Fruit fly (Drosophila melanogaster) S2 (cell line): ENCODE data around the gene CG18273.

Source experiments
- CG8478 ChIP-seq: fragments of >200 bp; optimal IDR thresholded peaks from 2 replicates; lab custom pipeline; 2018
- CTCF ChIP-seq, 2 experiments: fragments of >200 bp; optimal IDR thresholded peaks; 2 replicates each; lab custom pipeline; 2018

DNA sequence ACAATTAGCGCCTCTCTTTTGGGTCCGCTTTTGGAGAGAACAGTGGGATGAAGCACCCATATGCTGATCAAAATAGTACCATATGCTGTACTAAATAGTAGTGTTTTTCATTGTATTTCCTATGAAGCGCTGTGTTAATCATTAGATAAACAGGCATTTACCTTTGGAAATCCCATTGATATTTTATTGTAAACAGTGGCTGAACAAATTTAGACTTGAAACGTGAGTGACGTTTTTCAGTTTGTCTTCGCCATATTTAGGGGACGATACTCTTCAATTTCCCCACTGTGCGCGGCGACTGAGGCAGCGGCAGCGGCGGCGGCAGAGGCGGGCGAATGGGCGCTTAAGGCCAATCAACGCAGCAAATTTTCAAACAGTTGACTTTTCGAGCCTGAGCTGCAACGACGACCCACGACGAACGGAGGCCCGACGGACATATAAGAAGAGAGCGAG is 12.2 kb upstream of the CG18273 start:
- TF ChIP-seq CG8478 (lab: Kevin White, UChicago) (no peak), CTCF (optimal IDR thresholded peaks at IDR 0.05; lab: Kevin White, UChicago) (no peak)
